Worm (Caenorhabditis elegans): ENCODE data around the gene nop-1.

DNA sequence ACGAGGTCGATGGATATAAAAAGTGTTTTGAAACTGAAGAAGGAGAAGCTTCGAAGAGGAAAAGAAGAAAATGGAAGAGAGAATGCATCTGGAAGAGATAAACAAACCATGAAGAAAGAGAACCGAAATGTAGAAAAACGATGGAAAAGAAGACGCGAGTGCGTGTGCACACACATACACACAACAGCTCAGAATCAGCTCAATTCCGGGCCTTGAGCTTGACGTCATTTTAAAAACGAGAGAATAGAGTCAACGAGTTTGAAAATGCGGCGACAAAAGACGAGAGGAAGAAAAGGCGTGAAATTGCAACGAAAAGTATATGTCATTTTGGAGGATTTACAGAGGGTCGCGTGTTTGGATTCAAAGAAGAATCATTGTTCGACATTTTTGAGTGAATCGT lies 41.1 kb downstream of the nop-1 start:
- no peak for TF ChIP-seq lsy-27 (tag; optimal IDR thresholded peaks at IDR 0.05; ENCODE audit: borderline replicate concordance, insufficient read depth)
- no peak for TF ChIP-seq ztf-25 (GFP tag; IDR thresholded peaks at IDR 0.05)
- TF ChIP-seq nhr-80 (tag; optimal IDR thresholded peaks at IDR 0.05): no peak
- TF ChIP-seq madf-6 (GFP tag; IDR thresholded peaks at IDR 0.05): no peak
- no peak for TF ChIP-seq madf-8 (GFP tag; conservative IDR thresholded peaks at IDR 0.05)
- no peak for TF ChIP-seq mes-4 (tag; optimal IDR thresholded peaks at IDR 0.05)
- TF ChIP-seq ceh-58 (GFP tag; IDR thresholded peaks at IDR 0.05): no peak
- no peak for TF ChIP-seq zfh-2 (GFP tag; conservative IDR thresholded peaks at IDR 0.05)
- no peak for TF ChIP-seq dox-1 (GFP tag; IDR thresholded peaks at IDR 0.05)
- no peak for TF ChIP-seq T07F8.4 (tag; optimal IDR thresholded peaks at IDR 0.05)
- TF ChIP-seq ceh-91 (GFP tag; IDR thresholded peaks at IDR 0.05): no peak
- no peak for TF ChIP-seq egrh-3 (GFP tag; IDR thresholded peaks at IDR 0.05)
- TF ChIP-seq C06A6.2 (GFP tag; conservative IDR thresholded peaks at IDR 0.05): no peak

All from whole organism, young adult.